Fruit fly (Drosophila melanogaster) whole organism, embryonic: Measurements from ENCODE around the gene Mal-B2.

ENCODE experiments used
- Antp ChIP-seq: fragments of 200-800 bp; sonication (Bioruptor generic); optimal IDR thresholded peaks from 3 replicates; lab custom pipeline; 2016; ENCODE audit warnings: missing biosample characterization, missing genetic modification characterization
- Asciz ChIP-seq: fragments of 200-800 bp; sonication (Bioruptor generic); optimal IDR thresholded peaks from 2 replicates; lab custom pipeline; 2017; ENCODE audit warnings: missing biosample characterization, mild to moderate bottlenecking, missing genetic modification characterization, missing genetic modification reagents
- Awh ChIP-seq: fragments of 200-800 bp; sonication (Bioruptor generic); IDR thresholded peaks from 2 replicates; pipeline ENCODE4, ENCODE4 v1.3.6; 2022; ENCODE audit warnings: missing biosample characterization, missing genetic modification characterization
- CG10274 ChIP-seq: fragments of 200-800 bp; sonication (Bioruptor generic); optimal IDR thresholded peaks from 3 replicates; lab custom pipeline; 2017; ENCODE audit warnings: missing biosample characterization, mild to moderate bottlenecking, missing genetic modification characterization
- CG10654 ChIP-seq: fragments of 200-800 bp; sonication (Bioruptor generic); optimal IDR thresholded peaks from 2 replicates; lab custom pipeline; 2016; ENCODE audit warnings: missing biosample characterization, missing genetic modification characterization
- CG12769 ChIP-seq: fragments of 200-800 bp; sonication (Bioruptor generic); optimal IDR thresholded peaks from 2 replicates; lab custom pipeline; 2019; ENCODE audit warnings: missing biosample characterization, mild to moderate bottlenecking, missing genetic modification characterization, moderate library complexity
- CG14965 ChIP-seq: fragments of 200-800 bp; sonication (Bioruptor generic); optimal IDR thresholded peaks from 2 replicates; lab custom pipeline; 2016; ENCODE audit warnings: missing biosample characterization, missing genetic modification characterization, borderline replicate concordance
- CG15514 ChIP-seq: fragments of 200-800 bp; sonication (Bioruptor generic); optimal IDR thresholded peaks from 3 replicates; lab custom pipeline; 2017; ENCODE audit warnings: missing biosample characterization, missing genetic modification characterization, mild to moderate bottlenecking, moderate library complexity, missing genetic modification reagents
- CG17612 ChIP-seq: fragments of 200-800 bp; sonication (Bioruptor generic); IDR thresholded peaks from 2 replicates; pipeline ENCODE4 v1.3.6; 2022; ENCODE audit warnings: missing biosample characterization, missing genetic modification characterization
- CG18476 ChIP-seq: fragments of 200-800 bp; sonication (Bioruptor generic); optimal IDR thresholded peaks from 2 replicates; lab custom pipeline; 2016; ENCODE audit warnings: missing biosample characterization, mild to moderate bottlenecking, missing genetic modification characterization
- CG2120 ChIP-seq: fragments of 200-800 bp; sonication (Bioruptor generic); optimal IDR thresholded peaks from 3 replicates; lab custom pipeline; 2016; ENCODE audit warnings: missing biosample characterization, missing genetic modification characterization
- CG2202 ChIP-seq: fragments of 200-800 bp; sonication (Bioruptor generic); optimal IDR thresholded peaks from 2 replicates; lab custom pipeline; 2018; ENCODE audit warnings: missing biosample characterization, mild to moderate bottlenecking, missing genetic modification characterization
- CG2678 ChIP-seq: fragments of 200-800 bp; sonication (Bioruptor generic); optimal IDR thresholded peaks from 3 replicates; lab custom pipeline; 2019; ENCODE audit warnings: missing biosample characterization, mild to moderate bottlenecking, missing genetic modification characterization, moderate library complexity
- CG3847 ChIP-seq: fragments of 200-800 bp; sonication (Bioruptor generic); IDR thresholded peaks from 2 replicates; pipeline ENCODE4 v1.3.6; 2022; ENCODE audit warnings: missing biosample characterization, missing genetic modification characterization
- CG6654 ChIP-seq: fragments of 200-800 bp; sonication (Bioruptor generic); optimal IDR thresholded peaks from 2 replicates; lab custom pipeline; 2017; ENCODE audit warnings: missing biosample characterization, mild to moderate bottlenecking, missing genetic modification characterization
- CG7271 ChIP-seq: fragments of 200-800 bp; sonication (Bioruptor generic); optimal IDR thresholded peaks from 2 replicates; lab custom pipeline; 2018; ENCODE audit warnings: missing biosample characterization, mild to moderate bottlenecking, missing genetic modification characterization, moderate library complexity
- CG7372 ChIP-seq: fragments of 200-800 bp; sonication (Bioruptor generic); IDR thresholded peaks from 2 replicates; pipeline ENCODE4 v1.3.6; 2022; ENCODE audit warnings: missing biosample characterization, missing genetic modification characterization
- CG7987 ChIP-seq: fragments of 200-800 bp; sonication (Bioruptor generic); optimal IDR thresholded peaks from 2 replicates; lab custom pipeline; 2018; ENCODE audit warnings: missing biosample characterization, mild to moderate bottlenecking, missing genetic modification characterization, moderate library complexity
- CTCF ChIP-seq: fragments of 200-800 bp; sonication (Bioruptor generic); optimal IDR thresholded peaks from 2 replicates; lab custom pipeline; 2017; ENCODE audit warnings: missing biosample characterization, mild to moderate bottlenecking, missing genetic modification characterization, moderate library complexity
- D ChIP-seq, 2 experiments: fragments of 200-800 bp in 1 of 2; fragments of >200 bp in 1 of 2; sonication (Bioruptor generic) in 1 of 2; optimal IDR thresholded peaks; 2 replicates in 1 of 2; 3 replicates in 1 of 2; lab custom pipeline; 2017; ENCODE audit warnings: mild to moderate bottlenecking in 1 of 2, missing biosample characterization in 1 of 2, missing genetic modification characterization in 1 of 2, missing genetic modification reagents in 1 of 2
- Dip3 ChIP-seq: fragments of 200-800 bp; sonication (Bioruptor generic); optimal IDR thresholded peaks from 3 replicates; lab custom pipeline; 2016; ENCODE audit warnings: missing biosample characterization, missing genetic modification characterization
- Dll ChIP-seq: fragments of 200-800 bp; sonication (Bioruptor generic); IDR thresholded peaks from 4 replicates; pipeline ENCODE4 v1.3.6; 2022; ENCODE audit warnings: missing biosample characterization, missing genetic modification characterization; ENCODE audit not compliant: partially characterized antibody
- H15 ChIP-seq: fragments of 200-800 bp; sonication (Bioruptor generic); IDR thresholded peaks from 3 replicates; pipeline ENCODE4 v1.3.6; 2022; ENCODE audit warnings: missing biosample characterization, missing genetic modification characterization
- HLH3B ChIP-seq: fragments of 200-800 bp; sonication (Bioruptor generic); IDR thresholded peaks from 2 replicates; pipeline ENCODE4 v1.3.6; 2022; ENCODE audit warnings: missing biosample characterization, missing genetic modification characterization
- MTF-1 ChIP-seq: fragments of 200-800 bp; sonication (Bioruptor generic); optimal IDR thresholded peaks from 2 replicates; lab custom pipeline; 2018; ENCODE audit warnings: missing biosample characterization, mild to moderate bottlenecking, missing genetic modification characterization, borderline replicate concordance
- Med ChIP-seq: fragments of 200-800 bp; sonication (Bioruptor generic); peaks from one replicate; lab custom pipeline; 2016; ENCODE audit warnings: missing biosample characterization, missing genetic modification characterization, mild to moderate bottlenecking, inconsistent platforms, moderate library complexity
- Opbp ChIP-seq: fragments of 200-800 bp; sonication (Bioruptor generic); IDR thresholded peaks from 3 replicates; pipeline ENCODE4 v1.3.6; 2022; ENCODE audit warnings: missing biosample characterization, missing genetic modification characterization; ENCODE audit not compliant: partially characterized antibody
- PHDP ChIP-seq: fragments of 200-800 bp; sonication (Bioruptor generic); optimal IDR thresholded peaks from 3 replicates; lab custom pipeline; 2018; ENCODE audit warnings: missing biosample characterization, mild to moderate bottlenecking, missing genetic modification characterization, moderate library complexity
- Ptx1 ChIP-seq: fragments of 200-800 bp; sonication (Bioruptor generic); IDR thresholded peaks from 2 replicates; pipeline ENCODE4 v1.3.6; 2022; ENCODE audit warnings: missing biosample characterization, missing genetic modification characterization
- Rfx ChIP-seq: fragments of 200-800 bp; sonication (Bioruptor generic); IDR thresholded peaks from 2 replicates; pipeline ENCODE4 v1.3.6; 2022; ENCODE audit warnings: missing biosample characterization, missing genetic modification characterization
- amos ChIP-seq: fragments of 200-800 bp; sonication (Bioruptor generic); IDR thresholded peaks from 2 replicates; pipeline ENCODE4 v1.3.6; 2022; ENCODE audit warnings: missing biosample characterization, missing genetic modification characterization; ENCODE audit not compliant: partially characterized antibody
- ara ChIP-seq: fragments of 200-800 bp; sonication (Bioruptor generic); IDR thresholded peaks from 2 replicates; pipeline ENCODE4 v1.3.6; 2022; ENCODE audit warnings: missing biosample characterization, missing genetic modification characterization
- bab2 ChIP-seq: fragments of 200-800 bp; sonication (Bioruptor generic); optimal IDR thresholded peaks from 2 replicates; lab custom pipeline; 2016; ENCODE audit warnings: missing biosample characterization, missing genetic modification characterization
- cato ChIP-seq: fragments of 200-800 bp; sonication (Bioruptor generic); optimal IDR thresholded peaks from 2 replicates; lab custom pipeline; 2016; ENCODE audit warnings: missing biosample characterization, missing genetic modification characterization, borderline replicate concordance
- caup ChIP-seq: fragments of 200-800 bp; sonication (Bioruptor generic); optimal IDR thresholded peaks from 3 replicates; lab custom pipeline; 2017; ENCODE audit warnings: missing biosample characterization, mild to moderate bottlenecking, missing genetic modification characterization, moderate library complexity; ENCODE audit not compliant: severe bottlenecking
- dati ChIP-seq: fragments of 200-800 bp; sonication (Bioruptor generic); IDR thresholded peaks from 2 replicates; pipeline ENCODE4 v1.3.6; 2022; ENCODE audit warnings: missing biosample characterization, missing genetic modification characterization
- ewg ChIP-seq: fragments of 200-800 bp; sonication (Bioruptor generic); optimal IDR thresholded peaks from 3 replicates; lab custom pipeline; 2017; ENCODE audit warnings: mild to moderate bottlenecking, missing biosample characterization, missing genetic modification reagents, missing genetic modification characterization
- eyg ChIP-seq: fragments of 200-800 bp; sonication (Bioruptor generic); optimal IDR thresholded peaks from 3 replicates; lab custom pipeline; 2016; ENCODE audit warnings: missing biosample characterization, missing genetic modification characterization
- ken ChIP-seq: fragments of 200-800 bp; sonication (Bioruptor generic); IDR thresholded peaks from 3 replicates; pipeline ENCODE4 v1.3.6; 2022; ENCODE audit warnings: missing biosample characterization, missing genetic modification characterization
- lab ChIP-seq: fragments of 200-800 bp; sonication (Bioruptor generic); optimal IDR thresholded peaks from 3 replicates; lab custom pipeline; 2017; ENCODE audit warnings: missing biosample characterization, missing genetic modification characterization, mild to moderate bottlenecking, moderate library complexity, missing genetic modification reagents
- maf-S ChIP-seq: fragments of 200-800 bp; sonication (Bioruptor generic); optimal IDR thresholded peaks from 2 replicates; lab custom pipeline; 2016; ENCODE audit warnings: missing biosample characterization, missing genetic modification characterization
- odd ChIP-seq: fragments of 200-800 bp; sonication (Bioruptor generic); optimal IDR thresholded peaks from 2 replicates; lab custom pipeline; 2017; ENCODE audit warnings: missing biosample characterization, mild to moderate bottlenecking, missing genetic modification characterization
- otp ChIP-seq: fragments of 200-800 bp; sonication (Bioruptor generic); IDR thresholded peaks from 3 replicates; pipeline ENCODE4, ENCODE4 v1.3.6; 2022; ENCODE audit warnings: missing biosample characterization, missing genetic modification characterization
- sd ChIP-seq: fragments of 200-800 bp; sonication (Bioruptor generic); optimal IDR thresholded peaks from 3 replicates; lab custom pipeline; 2018; ENCODE audit warnings: missing biosample characterization, mild to moderate bottlenecking, missing genetic modification characterization, moderate library complexity
- sob ChIP-seq: fragments of 200-800 bp; sonication (Bioruptor generic); IDR thresholded peaks from 2 replicates; pipeline ENCODE4 v1.3.6; 2022; ENCODE audit warnings: missing biosample characterization, missing genetic modification characterization
- tin ChIP-seq: fragments of 200-800 bp; sonication (Bioruptor generic); optimal IDR thresholded peaks from 3 replicates; lab custom pipeline; 2016; ENCODE audit warnings: missing biosample characterization, missing genetic modification characterization
- tna ChIP-seq: fragments of 200-800 bp; sonication (Bioruptor generic); IDR thresholded peaks from 2 replicates; pipeline ENCODE4 v1.3.6; 2022; ENCODE audit warnings: missing biosample characterization, missing genetic modification characterization; ENCODE audit not compliant: partially characterized antibody
- trh ChIP-seq: fragments of 200-800 bp; sonication (Bioruptor generic); optimal IDR thresholded peaks from 2 replicates; lab custom pipeline; 2016; ENCODE audit warnings: missing biosample characterization, missing genetic modification characterization
- yki ChIP-seq: fragments of >200 bp; optimal IDR thresholded peaks from 3 replicates; lab custom pipeline; 2018

Mal-B2 gene

DNA sequence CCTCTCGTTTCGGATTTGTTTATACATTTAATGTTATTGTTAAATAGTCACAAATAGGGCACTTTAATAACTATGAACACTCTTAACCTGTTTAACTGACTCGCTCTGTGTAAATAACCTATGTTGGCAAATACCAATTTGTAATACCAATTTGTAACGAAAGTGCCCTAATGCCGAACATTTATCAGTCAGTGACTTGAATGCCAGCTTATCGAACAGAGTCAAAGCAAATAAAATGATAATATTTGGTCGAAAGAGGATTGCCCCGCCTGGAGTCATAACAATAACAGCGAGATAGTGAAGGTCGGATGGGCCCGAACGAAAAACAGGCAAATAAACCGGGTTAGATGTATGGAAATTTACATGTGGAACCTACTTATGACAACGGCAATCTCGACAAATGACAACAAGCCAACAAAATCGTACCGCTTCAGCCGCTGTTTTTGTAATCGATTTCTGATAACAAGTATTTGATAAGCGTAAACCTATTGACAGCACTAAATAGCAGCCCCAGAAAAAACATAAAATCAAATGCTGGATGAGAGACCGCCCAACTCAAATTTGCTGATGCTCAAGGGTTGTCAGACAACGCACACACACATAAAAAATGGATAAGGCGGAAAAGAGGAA is 4.5 kb upstream of the Mal-B2 start (continued):
- TF ChIP-seq CG6654 (GFP tag; lab: Kevin White, UChicago) (no peak), Opbp (GFP tag; lab: Robert Waterston, UW) (no peak), cato (no peak), Rfx (GFP tag; lab: Robert Waterston, UW) (peak; percentile 22; the same call in 1 of the 2 replicates), trh (GFP tag; lab: Kevin White, UChicago) (no peak), bab2 (GFP tag; lab: Kevin White, UChicago) (no peak), D (optimal IDR thresholded peaks at IDR 0.05; lab: Kevin White, UChicago) (no peak), D (GFP tag; optimal IDR thresholded peaks at IDR 0.05; lab: Kevin White, UChicago) (no peak), caup (GFP tag; lab: Kevin White, UChicago) (peak; percentile 38), Med (peak; percentile 81), dati (no peak), Dll (no peak), CTCF (no peak), CG2202 (tag; lab: Kevin White, UChicago) (no peak), CG14965 (GFP tag; lab: Kevin White, UChicago) (no peak), Antp (GFP tag; lab: Kevin White, UChicago) (no peak), H15 (GFP tag; lab: Robert Waterston, UW) (no peak), Dip3 (GFP tag; lab: Kevin White, UChicago) (no peak), HLH3B (GFP tag; lab: Robert Waterston, UW) (no peak), CG7987 (GFP tag; lab: Kevin White, UChicago) (peak; percentile 33), tin (GFP tag; lab: Kevin White, UChicago) (no peak), ewg (GFP tag; lab: Kevin White, UChicago) (no peak), otp (GFP tag; lab: Robert Waterston, UW) (no peak), CG3847 (GFP tag; lab: Robert Waterston, UW) (no peak), Ptx1 (GFP tag; lab: Robert Waterston, UW) (0 out of 2 replicates have a peak, but pooled peaks have one; percentile 13), maf-S (GFP tag; lab: Kevin White, UChicago) (no peak), lab (GFP tag; lab: Kevin White, UChicago) (peak; percentile 48), Awh (GFP tag; lab: Robert Waterston, UW) (peak; percentile 57; the same call in 1 of the 2 replicates), CG12769 (tag; lab: Kevin White, UChicago) (peak; percentile 43), yki (lab: Kevin White, UChicago) (no peak), MTF-1 (GFP tag; lab: Kevin White, UChicago) (peak; percentile 1), ken (no peak), CG10274 (GFP tag; lab: Kevin White, UChicago) (no peak), eyg (GFP tag; lab: Kevin White, UChicago) (peak; percentile 11), CG15514 (GFP tag; lab: Kevin White, UChicago) (peak; percentile 33), CG7372 (GFP tag; lab: Robert Waterston, UW) (no peak), amos (GFP tag; lab: Robert Waterston, UW) (no peak), Asciz (peak; percentile 31), PHDP (no peak), tna (no peak), sob (GFP tag; lab: Robert Waterston, UW) (peak; percentile 30; the same call in 1 of the 2 replicates), CG2678 (tag; lab: Kevin White, UChicago) (peak; percentile 43), ara (GFP tag; lab: Robert Waterston, UW) (no peak), sd (tag; lab: Kevin White, UChicago) (peak; percentile 30), CG10654 (GFP tag; lab: Kevin White, UChicago) (no peak), CG17612 (GFP tag; lab: Robert Waterston, UW) (no peak), odd (no peak), CG7271 (tag; lab: Kevin White, UChicago) (no peak), CG2120 (peak; percentile 1), CG18476 (GFP tag; lab: Kevin White, UChicago) (no peak)
